Fruit fly (Drosophila melanogaster): ENCODE data around the gene Cbs.
A peak's percentile ranks its signal among the peaks of the same experiment; 100 is the strongest.

Gene Cbs

dm6 chrX:21042638-21043513 is 2.1 kb upstream of the Cbs start (continued):
- peak; percentile 62 for TF ChIP-seq CG10431 (GFP tag; optimal IDR thresholded peaks at IDR 0.05)
- 0 out of 2 replicates have a peak, but pooled peaks have one; percentile 24 for TF ChIP-seq unc-4 (GFP tag; IDR thresholded peaks at IDR 0.05; ENCODE audit: partially characterized antibody)
- TF ChIP-seq ttk (GFP tag; IDR thresholded peaks at IDR 0.05): peak; percentile 84
- TF ChIP-seq CG13624 (GFP tag; optimal IDR thresholded peaks at IDR 0.05): no peak
- no peak for TF ChIP-seq CG17912 (GFP tag; optimal IDR thresholded peaks at IDR 0.05)
- peak; percentile 30 for TF ChIP-seq CG12769 (tag; optimal IDR thresholded peaks at IDR 0.05)
- no peak for TF ChIP-seq luna (GFP tag; optimal IDR thresholded peaks at IDR 0.05)
- peak; percentile 68; the same call in 1 of the 2 replicates for TF ChIP-seq chm (GFP tag; IDR thresholded peaks at IDR 0.05)
- TF ChIP-seq Sin3A (optimal IDR thresholded peaks at IDR 0.05): no peak
- peak; percentile 77 for TF ChIP-seq Vsx1 (GFP tag; optimal IDR thresholded peaks at IDR 0.05)
- peak; percentile 85 for TF ChIP-seq Mrtf (GFP tag; IDR thresholded peaks at IDR 0.05)
- TF ChIP-seq CG15601 (tag; optimal IDR thresholded peaks at IDR 0.05): peak; percentile 81
- peak; percentile 71 for TF ChIP-seq CG9437 (GFP tag; optimal IDR thresholded peaks at IDR 0.05)
- TF ChIP-seq CG1792 (GFP tag; optimal IDR thresholded peaks at IDR 0.05): no peak
- 0 out of 2 replicates have a peak, but pooled peaks have one; percentile 30 for TF ChIP-seq CG13287 (GFP tag; IDR thresholded peaks at IDR 0.05; ENCODE audit: partially characterized antibody)
- TF ChIP-seq onecut (GFP tag; IDR thresholded peaks at IDR 0.05): peak; percentile 79
- peak; percentile 85 for TF ChIP-seq Aef1 (GFP tag; IDR thresholded peaks at IDR 0.05)
- TF ChIP-seq odd (GFP tag; optimal IDR thresholded peaks at IDR 0.05): peak; percentile 81
- TF ChIP-seq CG43689 (GFP tag; IDR thresholded peaks at IDR 0.05): peak; percentile 44; the same call in 1 of the 2 replicates
- no peak for TF ChIP-seq Ets97D (GFP tag; optimal IDR thresholded peaks at IDR 0.05)
- TF ChIP-seq pfk (GFP tag; optimal IDR thresholded peaks at IDR 0.05): peak; percentile 8
- TF ChIP-seq fd102C (GFP tag; optimal IDR thresholded peaks at IDR 0.05): peak; percentile 26
- TF ChIP-seq CG17328 (GFP tag; IDR thresholded peaks at IDR 0.05): peak; percentile 91
- TF ChIP-seq stc (GFP tag; IDR thresholded peaks at IDR 0.05): peak; percentile 93
- TF ChIP-seq aop (GFP tag; IDR thresholded peaks at IDR 0.05): peak; percentile 66; the same call in 1 of the 2 replicates
- no peak for TF ChIP-seq lov (optimal IDR thresholded peaks at IDR 0.05)
- peak; percentile 85 for TF ChIP-seq lov (GFP tag; IDR thresholded peaks at IDR 0.05)
- TF ChIP-seq CG13123 (GFP tag; optimal IDR thresholded peaks at IDR 0.05): peak; percentile 47
- TF ChIP-seq CG8765 (GFP tag; IDR thresholded peaks at IDR 0.05): peak; percentile 67; the same call in 1 of the 2 replicates
- TF ChIP-seq dati (GFP tag; IDR thresholded peaks at IDR 0.05): no peak
- TF ChIP-seq CG14667 (GFP tag; IDR thresholded peaks at IDR 0.05): peak; percentile 84
- TF ChIP-seq CG17361 (GFP tag; IDR thresholded peaks at IDR 0.05): peak; percentile 83
- TF ChIP-seq sd (tag; optimal IDR thresholded peaks at IDR 0.05): peak; percentile 69
- TF ChIP-seq nerfin-1 (tag; optimal IDR thresholded peaks at IDR 0.05): peak; percentile 86
- TF ChIP-seq CG14014 (GFP tag; IDR thresholded peaks at IDR 0.05): peak; percentile 84
- no peak for TF ChIP-seq eve (GFP tag; optimal IDR thresholded peaks at IDR 0.05)
- peak; percentile 91 for TF ChIP-seq salm (tag; optimal IDR thresholded peaks at IDR 0.05)
- TF ChIP-seq CG11085 (GFP tag; IDR thresholded peaks at IDR 0.05): peak; percentile 44; the same call in 1 of the 2 replicates
- no peak for TF ChIP-seq CG9876 (GFP tag; optimal IDR thresholded peaks at IDR 0.05)
- TF ChIP-seq CG6254 (GFP tag; optimal IDR thresholded peaks at IDR 0.05): peak; percentile 83
- TF ChIP-seq pho (GFP tag; optimal IDR thresholded peaks at IDR 0.05): peak; percentile 24
- no peak for TF ChIP-seq pnt (GFP tag; optimal IDR thresholded peaks at IDR 0.05)
- TF ChIP-seq cad (GFP tag; optimal IDR thresholded peaks at IDR 0.05): no peak
- peak; percentile 83 for TF ChIP-seq Oaz (GFP tag; IDR thresholded peaks at IDR 0.05)
- TF ChIP-seq fru (optimal IDR thresholded peaks at IDR 0.05): no peak
- peak; percentile 80 for TF ChIP-seq CG12104 (GFP tag; optimal IDR thresholded peaks at IDR 0.05)
- TF ChIP-seq HmgD (GFP tag; optimal IDR thresholded peaks at IDR 0.05): no peak
- TF ChIP-seq CG30403 (GFP tag; optimal IDR thresholded peaks at IDR 0.05): peak; percentile 79
- TF ChIP-seq CG5245 (GFP tag; optimal IDR thresholded peaks at IDR 0.05): peak; percentile 73
- TF ChIP-seq CG9817 (tag; optimal IDR thresholded peaks at IDR 0.05): peak; percentile 89

All from whole organism, embryonic.